Worm (Caenorhabditis elegans) whole organism, L3 larva: Measurements from ENCODE around the gene C34F11.5.

Experiments used
- ZK546.5 ChIP-seq: sonication (generic microtip); optimal IDR thresholded peaks from 2 replicates; lab custom pipeline; 2017; ENCODE audit warnings: missing biosample characterization, missing genetic modification characterization
- elt-3 ChIP-seq, 3 experiments: fragments of 150-350 bp in 1 of 3; sonication (generic microtip) in 2 of 3; optimal IDR thresholded peaks; 2 replicates in 2 of 3; 4 replicates in 1 of 3; lab custom pipeline; 2014 to 2017; ENCODE audit warnings: missing biosample characterization in 3 of 3, missing genetic modification characterization in 3 of 3
- fkh-10 ChIP-seq: sonication (generic microtip); optimal IDR thresholded peaks from 2 replicates; lab custom pipeline; 2017; ENCODE audit warnings: missing biosample characterization, missing genetic modification reagents, missing genetic modification characterization
- fos-1 ChIP-seq: fragments of 150-350 bp; optimal IDR thresholded peaks from 2 replicates; lab custom pipeline; 2014; ENCODE audit warnings: missing biosample characterization, missing genetic modification characterization
- nfya-1 ChIP-seq: sonication (generic microtip); optimal IDR thresholded peaks from 2 replicates; lab custom pipeline; 2017; ENCODE audit warnings: missing genetic modification characterization, mild to moderate bottlenecking, missing compliant biosample characterization, antibody characterized with exemption, moderate library complexity; ENCODE audit not compliant: insufficient read depth
- nhr-11 ChIP-seq: fragments of 150-350 bp; optimal IDR thresholded peaks from 2 replicates; lab custom pipeline; 2014; ENCODE audit warnings: missing biosample characterization, missing genetic modification characterization
- nhr-23 ChIP-seq: fragments of 150-350 bp; optimal IDR thresholded peaks from 2 replicates; lab custom pipeline; 2014; ENCODE audit warnings: missing biosample characterization, missing genetic modification reagents, missing genetic modification characterization
- nhr-76 ChIP-seq: fragments of 150-350 bp; sonication (generic microtip); optimal IDR thresholded peaks from 5 replicates; lab custom pipeline; 2014; ENCODE audit warnings: missing biosample characterization, missing genetic modification characterization
- zag-1 ChIP-seq: fragments of 150-350 bp; optimal IDR thresholded peaks from 2 replicates; lab custom pipeline; 2014; ENCODE audit warnings: missing biosample characterization, missing genetic modification characterization

DNA sequence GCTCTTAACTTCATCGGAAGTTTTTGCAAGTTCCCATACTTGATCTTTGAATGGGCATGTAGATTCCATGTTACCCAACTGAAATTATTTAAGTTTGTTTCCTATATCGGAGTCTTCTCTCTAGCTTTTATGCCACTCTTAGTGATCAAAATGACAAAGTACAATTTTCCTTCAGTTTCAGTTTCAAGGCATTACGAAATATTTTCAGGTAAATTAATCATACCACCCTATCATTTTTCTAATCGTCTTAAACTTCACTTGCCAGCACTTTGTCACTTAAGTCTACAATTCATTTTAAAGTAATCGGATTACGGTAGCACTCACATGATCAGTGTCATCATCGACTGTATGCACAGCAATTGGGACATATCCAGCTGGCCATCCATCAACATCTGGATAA, 39.1 kb downstream of the C34F11.5 start:
- TF ChIP-seq nhr-23 (tag; lab: Kevin White, UChicago) (no peak), ZK546.5 (tag; lab: Kevin White, UChicago) (no peak), fos-1 (no peak), zag-1 (no peak), elt-3 (tag; optimal IDR thresholded peaks at IDR 0.05; lab: Kevin White, UChicago) (no peak), nfya-1 (no peak), nhr-76 (tag; lab: Kevin White, UChicago) (no peak), nhr-11 (tag; lab: Kevin White, UChicago) (no peak), fkh-10 (no peak)
